Worm (Caenorhabditis elegans): ENCODE measurements around the gene sru-30.

ce11 chrV:9837679-9838078, 24.1 kb downstream of the sru-30 start, which contains the start of gene srsx-21:
- TF ChIP-seq W03F9.2 (tag; optimal IDR thresholded peaks at IDR 0.05) (no peak), him-1 (tag; optimal IDR thresholded peaks at IDR 0.05) (no peak)

Measured in whole organism, L4/young adult.